Worm (Caenorhabditis elegans): Measurements from ENCODE around the gene Y51H7C.8.

- no peak for TF ChIP-seq nhr-11 (tag; optimal IDR thresholded peaks at IDR 0.05)
- no peak for TF ChIP-seq nhr-12 (tag; optimal IDR thresholded peaks at IDR 0.05)
- TF ChIP-seq ztf-11 (tag; optimal IDR thresholded peaks at IDR 0.05): no peak
- TF ChIP-seq unc-55 (GFP tag; optimal IDR thresholded peaks at IDR 0.05): no peak
- no peak for TF ChIP-seq ceh-16 (tag; optimal IDR thresholded peaks at IDR 0.05)
- TF ChIP-seq elt-1 (tag; optimal IDR thresholded peaks at IDR 0.05): no peak
Measured at ce11 chrII:1369322-1369721, 32.3 kb upstream of the Y51H7C.8 start.
